Worm (Caenorhabditis elegans): ENCODE measurements around the gene pld-1.

pld-1 gene

ce11 chrII:5112082-5112481 lies 20.6 kb upstream of the pld-1 start, which contains the start of gene F09C12.8:
Gene F09C12.8 (plus strand): TSS chrII:5112382.
- TF ChIP-seq ceh-20 (GFP tag; IDR thresholded peaks at IDR 0.05) (no peak), ctbp-1 (GFP tag; IDR thresholded peaks at IDR 0.05) (no peak), ZK337.2 (GFP tag; IDR thresholded peaks at IDR 0.05) (no peak), arid-1 (GFP tag; conservative IDR thresholded peaks at IDR 0.05) (no peak), jun-1 (tag; optimal IDR thresholded peaks at IDR 0.05) (no peak), ceh-28 (tag; optimal IDR thresholded peaks at IDR 0.05) (no peak), ceh-62 (tag; optimal IDR thresholded peaks at IDR 0.05) (no peak), nhr-237 (tag; optimal IDR thresholded peaks at IDR 0.05) (no peak), mxl-2 (GFP tag; conservative IDR thresholded peaks at IDR 0.05) (no peak), aha-1 (tag) (no peak), R02D3.7 (tag; optimal IDR thresholded peaks at IDR 0.05) (no peak), nhr-11 (tag; optimal IDR thresholded peaks at IDR 0.05) (no peak), spr-1 (tag; optimal IDR thresholded peaks at IDR 0.05) (no peak), daf-19 (GFP tag; conservative IDR thresholded peaks at IDR 0.05) (no peak), duxl-1 (tag; optimal IDR thresholded peaks at IDR 0.05; ENCODE audit: poor library complexity) (no peak)

- peak; percentile 53 for TF ChIP-seq nhr-28 (tag; optimal IDR thresholded peaks at IDR 0.05)
- no peak for TF ChIP-seq daf-16 (GFP tag; optimal IDR thresholded peaks at IDR 0.05)
- peak; percentile 58 for TF ChIP-seq daf-16 (tag; optimal IDR thresholded peaks at IDR 0.05)
- TF ChIP-seq vab-7 (GFP tag; IDR thresholded peaks at IDR 0.05), result no peak
Measured at ce11 chrII:5109693-5110092, 18.2 kb upstream of the pld-1 start, which contains the start of gene F09C12.2. Gene F09C12.2 (plus strand): TSS chrII:5110012.

ce11 chrII:5105020-5105419 lies 13.5 kb upstream of the pld-1 start:
- TF ChIP-seq mep-1 (tag; optimal IDR thresholded peaks at IDR 0.05) (peak; percentile 72), saeg-2 (GFP tag; IDR thresholded peaks at IDR 0.05) (0 out of 2 replicates have a peak, but pooled peaks have one; percentile 59), set-16 (GFP tag; IDR thresholded peaks at IDR 0.05) (no peak), spr-3 (GFP tag; optimal IDR thresholded peaks at IDR 0.05) (peak; percentile 75), duxl-1 (tag; optimal IDR thresholded peaks at IDR 0.05; ENCODE audit: poor library complexity) (peak; percentile 85), nhr-10 (tag; optimal IDR thresholded peaks at IDR 0.05) (no peak), ZK546.5 (tag; optimal IDR thresholded peaks at IDR 0.05) (no peak), mxl-2 (GFP tag; conservative IDR thresholded peaks at IDR 0.05) (peak; percentile 67; the same call in 1 of the 2 replicates), arid-1 (GFP tag; conservative IDR thresholded peaks at IDR 0.05) (peak; percentile 90), unc-130 (GFP tag; optimal IDR thresholded peaks at IDR 0.05) (peak; percentile 80), R02D3.7 (tag; optimal IDR thresholded peaks at IDR 0.05) (peak; percentile 4), zip-2 (tag; optimal IDR thresholded peaks at IDR 0.05) (peak; percentile 60), Y105C5A.15 (GFP tag; IDR thresholded peaks at IDR 0.05) (peak; percentile 76; the same call in 1 of the 2 replicates), fos-1 (tag; optimal IDR thresholded peaks at IDR 0.05) (no peak), zfp-2 (tag; optimal IDR thresholded peaks at IDR 0.05) (peak; percentile 55), fkh-10 (GFP tag; optimal IDR thresholded peaks at IDR 0.05) (peak; percentile 0), ctbp-1 (GFP tag; IDR thresholded peaks at IDR 0.05) (peak; percentile 89), dve-1 (tag; optimal IDR thresholded peaks at IDR 0.05; ENCODE audit: insufficient read depth) (peak; percentile 72), hlh-11 (tag; optimal IDR thresholded peaks at IDR 0.05) (no peak), lir-3 (tag; optimal IDR thresholded peaks at IDR 0.05) (peak; percentile 78), ceh-20 (GFP tag; IDR thresholded peaks at IDR 0.05) (peak; percentile 81; the same call in 1 of the 2 replicates), dmd-9 (GFP tag; IDR thresholded peaks at IDR 0.05) (0 out of 2 replicates have a peak, but pooled peaks have one; percentile 30), daf-12 (tag; optimal IDR thresholded peaks at IDR 0.05) (no peak), ama-1 (optimal IDR thresholded peaks at IDR 0.05) (no peak), lin-39 (tag; optimal IDR thresholded peaks at IDR 0.05) (no peak), unc-62 (GFP tag; optimal IDR thresholded peaks at IDR 0.05 in 1 of 2) (peak in 1 of 2 experiments; percentile 82), unc-62 (tag; optimal IDR thresholded peaks at IDR 0.05) (no peak), mes-2 (tag; optimal IDR thresholded peaks at IDR 0.05; ENCODE audit: poor library complexity, severe bottlenecking) (peak; percentile 92), F37D6.2 (tag; optimal IDR thresholded peaks at IDR 0.05) (peak; percentile 22), madf-9 (GFP tag; conservative IDR thresholded peaks at IDR 0.05) (no peak; the same call in 1 of the 2 replicates), lin-15B (tag; optimal IDR thresholded peaks at IDR 0.05) (no peak), T20F7.1 (GFP tag; optimal IDR thresholded peaks at IDR 0.05) (no peak), nhr-11 (tag; optimal IDR thresholded peaks at IDR 0.05) (peak; percentile 55), nhr-42 (GFP tag; IDR thresholded peaks at IDR 0.05) (peak; percentile 83), D1046.2 (GFP tag; IDR thresholded peaks at IDR 0.05) (peak; percentile 88), vab-7 (GFP tag; IDR thresholded peaks at IDR 0.05) (peak; percentile 91), nhr-41 (GFP tag; IDR thresholded peaks at IDR 0.05) (peak; percentile 96)

Measured in whole organism, L4 larva.